Worm (Caenorhabditis elegans) whole organism, L3 larva: Measurements from ENCODE around the gene T13C5.6.

Source experiments
- R02D3.7 ChIP-seq: fragments of 150-350 bp; optimal IDR thresholded peaks from 2 replicates; lab custom pipeline; 2014; ENCODE audit warnings: missing biosample characterization, missing genetic modification characterization
- ama-1 ChIP-seq: fragments of 150-350 bp; optimal IDR thresholded peaks from 2 replicates; lab custom pipeline; 2018

DNA sequence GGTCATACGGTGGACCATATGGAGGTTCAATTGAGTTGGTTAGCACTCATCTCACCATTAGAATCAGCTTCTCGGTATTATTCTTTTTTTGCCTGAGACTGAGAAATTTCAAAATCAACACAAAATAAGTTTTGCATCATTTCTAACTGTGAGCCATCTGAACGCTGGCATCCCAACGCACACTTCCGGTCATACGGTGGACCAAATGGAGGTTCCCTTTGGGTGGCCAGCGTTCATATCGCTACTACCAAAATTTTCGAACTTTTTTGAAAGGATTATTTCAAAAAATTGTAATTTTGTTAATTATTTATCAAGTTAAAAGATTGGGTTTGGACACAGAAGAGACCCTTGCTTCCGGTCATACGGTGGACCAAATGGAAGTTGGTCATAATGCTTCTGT lies 45.3 kb upstream of the T13C5.6 start:
- TF ChIP-seq ama-1 (lab: Kevin White, UChicago) = peak; percentile 91
- no peak for TF ChIP-seq R02D3.7 (tag; lab: Kevin White, UChicago)
